Worm (Caenorhabditis elegans) whole organism, late embryonic: Measurements from ENCODE around the gene npr-17.

Experiments used
- ceh-30 ChIP-seq: fragments of 150-350 bp; optimal IDR thresholded peaks from 2 replicates; lab custom pipeline; 2014; ENCODE audit warnings: missing biosample characterization, missing genetic modification characterization
- nfya-1 ChIP-seq: sonication (generic microtip); optimal IDR thresholded peaks from 2 replicates; lab custom pipeline; 2017; ENCODE audit warnings: missing genetic modification characterization, mild to moderate bottlenecking, missing compliant biosample characterization, antibody characterized with exemption, moderate library complexity
- unc-42 ChIP-seq: sonication (generic microtip); optimal IDR thresholded peaks from 2 replicates; lab custom pipeline; 2016; ENCODE audit warnings: missing genotype, missing genetic modification characterization, missing compliant biosample characterization

- no peak for TF ChIP-seq nfya-1 (tag; lab: Kevin White, UChicago)
- TF ChIP-seq unc-42 (tag; lab: Kevin White, UChicago), result no peak
- no peak for TF ChIP-seq ceh-30
Measured at ce11 chrIII:8044187-8044586, 47.9 kb upstream of the npr-17 start, which contains the start of gene K12H4.5.
